Fruit fly (Drosophila melanogaster) whole organism, embryonic: ENCODE measurements around the gene Rack1.

Experiments used
- Atf3 ChIP-seq: fragments of 200-800 bp; sonication (Bioruptor generic); optimal IDR thresholded peaks from 3 replicates; lab custom pipeline; 2016; ENCODE audit warnings: missing biosample characterization, missing genetic modification characterization
- C15 ChIP-seq: fragments of 200-800 bp; sonication (Bioruptor generic); IDR thresholded peaks from 3 replicates; pipeline ENCODE4 v1.3.6; 2022; ENCODE audit warnings: missing biosample characterization, missing genetic modification characterization
- CG10979 ChIP-seq: fragments of 200-800 bp; sonication (Bioruptor generic); optimal IDR thresholded peaks from 2 replicates; lab custom pipeline; 2018; ENCODE audit warnings: missing biosample characterization, mild to moderate bottlenecking, missing genetic modification characterization, moderate library complexity
- CG11085 ChIP-seq: fragments of 200-800 bp; sonication (Bioruptor generic); IDR thresholded peaks from 2 replicates; pipeline ENCODE4 v1.3.6; 2022; ENCODE audit warnings: missing biosample characterization, missing genetic modification characterization
- CG11456 ChIP-seq: fragments of 200-800 bp; sonication (Bioruptor generic); IDR thresholded peaks from 3 replicates; pipeline ENCODE4 v1.3.6; 2022; ENCODE audit warnings: missing biosample characterization, missing genetic modification characterization
- CG12942 ChIP-seq: fragments of 200-800 bp; sonication (Bioruptor generic); optimal IDR thresholded peaks from 3 replicates; lab custom pipeline; 2016; ENCODE audit warnings: missing biosample characterization, missing genetic modification characterization
- CG13424 ChIP-seq: fragments of 200-800 bp; sonication (Bioruptor generic); optimal IDR thresholded peaks from 2 replicates; lab custom pipeline; 2019; ENCODE audit warnings: missing biosample characterization, mild to moderate bottlenecking, missing genetic modification characterization, moderate library complexity
- CG14014 ChIP-seq: fragments of 200-800 bp; sonication (Bioruptor generic); IDR thresholded peaks from 2 replicates; pipeline ENCODE4 v1.3.6; 2022; ENCODE audit warnings: missing biosample characterization, missing genetic modification characterization
- CG15073 ChIP-seq: fragments of 200-800 bp; sonication (Bioruptor generic); optimal IDR thresholded peaks from 2 replicates; lab custom pipeline; 2016; ENCODE audit warnings: missing biosample characterization, missing genetic modification characterization
- CG15696 ChIP-seq: fragments of 200-800 bp; sonication (Bioruptor generic); optimal IDR thresholded peaks from 2 replicates; lab custom pipeline; 2019; ENCODE audit warnings: missing biosample characterization, mild to moderate bottlenecking, missing genetic modification characterization, moderate library complexity
- CG17568 ChIP-seq: fragments of 200-800 bp; sonication (Bioruptor generic); optimal IDR thresholded peaks from 2 replicates; lab custom pipeline; 2018; ENCODE audit warnings: missing biosample characterization, mild to moderate bottlenecking, missing genetic modification characterization, moderate library complexity
- CG18262 ChIP-seq: fragments of 200-800 bp; optimal IDR thresholded peaks from 3 replicates; lab custom pipeline; 2019; ENCODE audit warnings: missing biosample characterization, mild to moderate bottlenecking, missing genetic modification characterization, moderate library complexity
- CG31224 ChIP-seq: fragments of 200-800 bp; sonication (Bioruptor generic); IDR thresholded peaks from 2 replicates; pipeline ENCODE4 v1.3.6; 2022; ENCODE audit warnings: missing biosample characterization, missing genetic modification characterization
- CG32772 ChIP-seq: fragments of 200-800 bp; sonication (Bioruptor generic); IDR thresholded peaks from 2 replicates; pipeline ENCODE4 v1.3.6; 2022; ENCODE audit warnings: missing biosample characterization, missing genetic modification characterization
- CG4282 ChIP-seq: fragments of 200-800 bp; sonication (Bioruptor generic); optimal IDR thresholded peaks from 2 replicates; lab custom pipeline; 2016; ENCODE audit warnings: missing biosample characterization, missing genetic modification characterization
- CG4854 ChIP-seq: fragments of 200-800 bp; sonication (Bioruptor generic); optimal IDR thresholded peaks from 2 replicates; lab custom pipeline; 2016; ENCODE audit warnings: missing biosample characterization, missing genetic modification characterization, inconsistent platforms
- CG6272 ChIP-seq: fragments of 200-800 bp; sonication (Bioruptor generic); IDR thresholded peaks from 2 replicates; pipeline ENCODE4 v1.3.6; 2022; ENCODE audit warnings: missing biosample characterization, missing genetic modification characterization
- CG6683 ChIP-seq: fragments of 200-800 bp; sonication (Bioruptor generic); optimal IDR thresholded peaks from 2 replicates; lab custom pipeline; 2017; ENCODE audit warnings: missing biosample characterization, mild to moderate bottlenecking, missing genetic modification characterization, missing genetic modification reagents
- CG6813 ChIP-seq: fragments of 200-800 bp; sonication (Bioruptor generic); optimal IDR thresholded peaks from 2 replicates; lab custom pipeline; 2017; ENCODE audit warnings: missing biosample characterization, missing genetic modification characterization, mild to moderate bottlenecking, moderate library complexity, missing genetic modification reagents
- CrebB ChIP-seq: fragments of 200-800 bp; sonication (Bioruptor generic); optimal IDR thresholded peaks from 3 replicates; lab custom pipeline; 2018; ENCODE audit warnings: missing biosample characterization, mild to moderate bottlenecking, missing genetic modification characterization
- Dp ChIP-seq: fragments of 200-800 bp; sonication (Bioruptor generic); optimal IDR thresholded peaks from 2 replicates; lab custom pipeline; 2018; ENCODE audit warnings: missing biosample characterization, mild to moderate bottlenecking, missing genetic modification characterization, moderate library complexity
- E2f2 ChIP-seq: fragments of 200-800 bp; sonication (Bioruptor generic); IDR thresholded peaks from 2 replicates; pipeline ENCODE4 v1.3.6; 2022; ENCODE audit warnings: missing biosample characterization, missing genetic modification characterization
- Ptx1 ChIP-seq: fragments of 200-800 bp; sonication (Bioruptor generic); IDR thresholded peaks from 2 replicates; pipeline ENCODE4 v1.3.6; 2022; ENCODE audit warnings: missing biosample characterization, missing genetic modification characterization
- Scr ChIP-seq: fragments of 200-800 bp; sonication (Bioruptor generic); IDR thresholded peaks from 2 replicates; pipeline ENCODE4 v1.3.6; 2022; ENCODE audit warnings: missing biosample characterization, missing genetic modification characterization; ENCODE audit not compliant: partially characterized antibody
- Ssrp ChIP-seq: fragments of 200-800 bp; sonication (Bioruptor generic); optimal IDR thresholded peaks from 2 replicates; lab custom pipeline; 2018; ENCODE audit warnings: missing biosample characterization, mild to moderate bottlenecking, missing genetic modification characterization, moderate library complexity
- YL-1 ChIP-seq: fragments of 200-800 bp; sonication (Bioruptor generic); optimal IDR thresholded peaks from 3 replicates; lab custom pipeline; 2017; ENCODE audit warnings: missing biosample characterization, mild to moderate bottlenecking, missing genetic modification characterization
- ato ChIP-seq: fragments of 200-800 bp; sonication (Bioruptor generic); IDR thresholded peaks from 2 replicates; pipeline ENCODE4 v1.3.6; 2022; ENCODE audit warnings: missing biosample characterization, missing genetic modification characterization; ENCODE audit not compliant: partially characterized antibody
- cad ChIP-seq: fragments of >200 bp; optimal IDR thresholded peaks from 2 replicates; lab custom pipeline; 2017; ENCODE audit warnings: missing biosample characterization, missing genetic modification characterization
- cato ChIP-seq: fragments of 200-800 bp; sonication (Bioruptor generic); optimal IDR thresholded peaks from 2 replicates; lab custom pipeline; 2016; ENCODE audit warnings: missing biosample characterization, missing genetic modification characterization, borderline replicate concordance
- dpn ChIP-seq, 2 experiments: fragments of 200-800 bp; sonication (Bioruptor generic); optimal IDR thresholded peaks; 3 replicates each; lab custom pipeline; 2016; ENCODE audit warnings: missing biosample characterization in 2 of 2, missing genetic modification characterization in 2 of 2
- ems ChIP-seq: fragments of 200-800 bp; sonication (Bioruptor generic); optimal IDR thresholded peaks from 3 replicates; lab custom pipeline; 2016; ENCODE audit warnings: missing biosample characterization, missing genetic modification characterization
- fd102C ChIP-seq: fragments of 200-800 bp; sonication (Bioruptor generic); optimal IDR thresholded peaks from 2 replicates; lab custom pipeline; 2018; ENCODE audit warnings: missing biosample characterization, mild to moderate bottlenecking, missing genetic modification characterization, moderate library complexity
- gem ChIP-seq: fragments of 200-800 bp; sonication (Bioruptor generic); optimal IDR thresholded peaks from 2 replicates; lab custom pipeline; 2019; ENCODE audit warnings: missing biosample characterization, mild to moderate bottlenecking, missing genetic modification characterization, moderate library complexity
- kni ChIP-seq: fragments of 200-800 bp; sonication (Bioruptor generic); optimal IDR thresholded peaks from 3 replicates; lab custom pipeline; 2017; ENCODE audit warnings: mild to moderate bottlenecking, missing biosample characterization, missing genetic modification reagents, missing genetic modification characterization
- mirr ChIP-seq: fragments of 200-800 bp; sonication (Bioruptor generic); optimal IDR thresholded peaks from 3 replicates; lab custom pipeline; 2018; ENCODE audit warnings: missing biosample characterization, mild to moderate bottlenecking, missing genetic modification characterization
- nerfin-1 ChIP-seq: fragments of 200-800 bp; sonication (Bioruptor generic); optimal IDR thresholded peaks from 3 replicates; lab custom pipeline; 2019; ENCODE audit warnings: missing biosample characterization, mild to moderate bottlenecking, missing genetic modification characterization, moderate library complexity
- oc ChIP-seq: fragments of 200-800 bp; sonication (Bioruptor generic); optimal IDR thresholded peaks from 2 replicates; lab custom pipeline; 2018; ENCODE audit warnings: missing biosample characterization, mild to moderate bottlenecking, missing genetic modification characterization, moderate library complexity
- prd ChIP-seq, 3 experiments: fragments of >200 bp in 2 of 3; fragments of 200-800 bp in 1 of 3; sonication (Bioruptor generic) in 1 of 3; optimal IDR thresholded peaks in 2 of 3; IDR thresholded peaks in 1 of 3; 2 replicates in 2 of 3; 3 replicates in 1 of 3; pipeline versions ENCODE4 v1.3.6 to Lab custom; 2017 to 2022; ENCODE audit warnings: missing biosample characterization in 1 of 3, missing genetic modification characterization in 1 of 3
- pros ChIP-seq: fragments of 200-800 bp; sonication (Bioruptor generic); optimal IDR thresholded peaks from 3 replicates; lab custom pipeline; 2019; ENCODE audit warnings: missing biosample characterization, mild to moderate bottlenecking, missing genetic modification characterization, moderate library complexity
- salm ChIP-seq: fragments of 200-800 bp; sonication (Bioruptor generic); optimal IDR thresholded peaks from 2 replicates; lab custom pipeline; 2018; ENCODE audit warnings: missing biosample characterization, mild to moderate bottlenecking, missing genetic modification characterization
- seq ChIP-seq: fragments of 200-800 bp; sonication (Bioruptor generic); IDR thresholded peaks from 2 replicates; pipeline ENCODE4 v1.3.6; 2022; ENCODE audit warnings: missing biosample characterization, missing genetic modification characterization
- tap ChIP-seq: fragments of 200-800 bp; optimal IDR thresholded peaks from 3 replicates; lab custom pipeline; 2019; ENCODE audit warnings: missing biosample characterization, mild to moderate bottlenecking, missing genetic modification characterization, moderate library complexity
- tll ChIP-seq, 2 experiments: fragments of 200-800 bp in 1 of 2; fragments of >200 bp in 1 of 2; sonication (Bioruptor generic) in 1 of 2; optimal IDR thresholded peaks; 2 replicates each; lab custom pipeline; 2017 to 2019; ENCODE audit warnings: missing biosample characterization in 2 of 2, missing genetic modification characterization in 2 of 2, mild to moderate bottlenecking in 1 of 2, moderate library complexity in 1 of 2
- toy ChIP-seq: fragments of 200-800 bp; sonication (Bioruptor generic); IDR thresholded peaks from 2 replicates; pipeline ENCODE4 v1.3.6; 2022; ENCODE audit warnings: missing biosample characterization, missing genetic modification characterization
- tup ChIP-seq: fragments of 200-800 bp; sonication (Bioruptor generic); optimal IDR thresholded peaks from 2 replicates; lab custom pipeline; 2016; ENCODE audit warnings: missing biosample characterization, mild to moderate bottlenecking, missing genetic modification characterization, moderate library complexity
- vvl ChIP-seq: fragments of 200-800 bp; sonication (Bioruptor generic); IDR thresholded peaks from 2 replicates; pipeline ENCODE4 v1.3.6; 2022; ENCODE audit warnings: missing biosample characterization, missing genetic modification characterization
- zen2 ChIP-seq: fragments of 200-800 bp; sonication (Bioruptor generic); IDR thresholded peaks from 3 replicates; pipeline ENCODE4 v1.3.6; 2022; ENCODE audit warnings: missing biosample characterization, missing genetic modification characterization; ENCODE audit not compliant: partially characterized antibody
- zfh1 ChIP-seq: fragments of 200-800 bp; sonication (Bioruptor generic); IDR thresholded peaks from 3 replicates; pipeline ENCODE4 v1.3.6; 2022; ENCODE audit warnings: missing biosample characterization, missing genetic modification characterization

Gene Rack1

DNA sequence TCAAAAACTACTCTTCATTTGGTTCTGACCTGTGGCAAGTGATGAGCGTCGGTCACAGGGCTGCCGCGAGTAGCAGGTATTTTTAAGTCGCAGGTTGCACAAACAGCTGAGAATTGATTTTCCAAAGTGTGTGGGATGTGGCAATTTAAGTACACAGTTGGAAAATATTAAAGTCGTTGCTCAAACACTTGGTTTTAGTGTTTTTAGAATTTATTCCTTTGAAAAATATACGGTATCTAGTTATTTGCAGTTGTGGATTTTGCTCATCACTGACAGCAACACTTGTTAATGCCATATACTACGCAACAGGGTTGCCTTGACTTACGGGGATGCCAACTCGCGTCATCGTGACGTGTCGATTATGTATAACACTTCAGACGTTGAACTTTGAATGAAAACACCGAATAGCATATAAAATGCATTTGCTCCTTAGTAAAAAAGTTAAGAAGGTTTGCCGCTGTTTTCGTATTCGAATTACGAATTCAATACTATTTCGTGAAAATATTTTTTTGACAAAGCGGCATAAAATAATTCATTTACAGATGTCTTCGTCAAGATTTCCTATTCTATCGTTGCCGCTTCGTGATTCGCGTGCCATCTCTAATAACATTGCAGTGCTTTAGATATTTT lies 27.2 kb downstream of the Rack1 start, which contains the start of the genes Herp and r2d2 (continued):
- TF ChIP-seq zen2 (GFP tag; lab: Robert Waterston, UW) (peak; percentile 47; the same call in 1 of the 3 replicates), prd (optimal IDR thresholded peaks at IDR 0.05; lab: Kevin White, UChicago) (no peak), prd (GFP tag; IDR thresholded peaks at IDR 0.05; lab: Robert Waterston, UW) (peak; percentile 92), toy (GFP tag; lab: Robert Waterston, UW) (peak; percentile 65; the same call in 1 of the 2 replicates), fd102C (GFP tag; lab: Kevin White, UChicago) (peak; percentile 77), CG15696 (peak; percentile 91), mirr (GFP tag; lab: Kevin White, UChicago) (peak; percentile 93), cato (GFP tag; lab: Kevin White, UChicago) (peak; percentile 66), CG14014 (GFP tag; lab: Robert Waterston, UW) (peak; percentile 91), kni (GFP tag; lab: Kevin White, UChicago) (peak; percentile 91), oc (tag; lab: Kevin White, UChicago) (no peak), CG4282 (GFP tag; lab: Kevin White, UChicago) (peak; percentile 90), Ptx1 (GFP tag; lab: Robert Waterston, UW) (peak; percentile 91), zfh1 (GFP tag; lab: Robert Waterston, UW) (peak; percentile 86), cad (GFP tag; lab: Kevin White, UChicago) (no peak), CG15073 (peak; percentile 55), Scr (GFP tag; lab: Robert Waterston, UW) (peak; percentile 86), tll (GFP tag; optimal IDR thresholded peaks at IDR 0.05; lab: Kevin White, UChicago) (peak; percentile 70 to 99), CG6272 (peak; percentile 84), CG32772 (GFP tag; lab: Robert Waterston, UW) (peak; percentile 92), CG6683 (peak; percentile 62), tap (peak; percentile 81), YL-1 (GFP tag; lab: Kevin White, UChicago) (peak; percentile 78), Atf3 (GFP tag; lab: Kevin White, UChicago) (peak; percentile 91), CG13424 (peak; percentile 94), CG10979 (tag; lab: Kevin White, UChicago) (peak; percentile 81), pros (GFP tag; lab: Kevin White, UChicago) (peak; percentile 34), CG6813 (peak; percentile 64), E2f2 (GFP tag; lab: Robert Waterston, UW) (peak; percentile 59), CG4854 (GFP tag; lab: Kevin White, UChicago) (peak; percentile 73), CG17568 (GFP tag; lab: Kevin White, UChicago) (peak; percentile 63), ems (GFP tag; lab: Kevin White, UChicago) (peak; percentile 91), vvl (peak; percentile 83), seq (GFP tag; lab: Robert Waterston, UW) (peak; percentile 70), C15 (GFP tag; lab: Robert Waterston, UW) (peak; percentile 83; the same call in 2 of the 3 replicates), dpn (GFP tag; optimal IDR thresholded peaks at IDR 0.05; lab: Kevin White, UChicago) (peak; percentile 93 to 96), Ssrp (peak; percentile 83), tup (peak; percentile 59), ato (GFP tag; lab: Robert Waterston, UW) (peak; percentile 13; the same call in 1 of the 2 replicates), CG18262 (peak; percentile 88), CrebB (peak; percentile 81), gem (peak; percentile 93), CG12942 (GFP tag; lab: Kevin White, UChicago) (peak; percentile 91), CG31224 (GFP tag; lab: Robert Waterston, UW) (peak; percentile 81), salm (peak; percentile 74), CG11085 (GFP tag; lab: Robert Waterston, UW) (peak; percentile 86), Dp (GFP tag; lab: Kevin White, UChicago) (peak; percentile 12), nerfin-1 (tag; lab: Kevin White, UChicago) (peak; percentile 87), CG11456 (peak; percentile 88)
